Fruit fly (Drosophila melanogaster): ENCODE data around the gene CG3961.

The CG3961 gene

dm6 chr3L:18870027-18870426, 20.3 kb downstream of the CG3961 start, which contains the start of gene Blos3 (continued):
- TF ChIP-seq tll (GFP tag; optimal IDR thresholded peaks at IDR 0.05) (no peak), HHEX (GFP tag; optimal IDR thresholded peaks at IDR 0.05) (peak; percentile 37), zfh1 (GFP tag; IDR thresholded peaks at IDR 0.05) (0 out of 3 replicates have a peak, but pooled peaks have one; percentile 34), scrt (GFP tag; optimal IDR thresholded peaks at IDR 0.05) (peak; percentile 89), CG1529 (GFP tag; optimal IDR thresholded peaks at IDR 0.05) (peak; percentile 73), salm (tag; optimal IDR thresholded peaks at IDR 0.05) (peak; percentile 6), inv (GFP tag; IDR thresholded peaks at IDR 0.05; ENCODE audit: partially characterized antibody) (no peak), CG32532 (GFP tag; IDR thresholded peaks at IDR 0.05) (0 out of 2 replicates have a peak, but pooled peaks have one; percentile 16), CG9932 (GFP tag; IDR thresholded peaks at IDR 0.05) (0 out of 2 replicates have a peak, but pooled peaks have one; percentile 41), Awh (GFP tag; IDR thresholded peaks at IDR 0.05) (peak; percentile 38; the same call in 1 of the 2 replicates), bcd (GFP tag; optimal IDR thresholded peaks at IDR 0.05) (peak; percentile 24), CG4820 (GFP tag; optimal IDR thresholded peaks at IDR 0.05) (peak; percentile 35), nerfin-2 (GFP tag; IDR thresholded peaks at IDR 0.05; ENCODE audit: partially characterized antibody) (no peak), GATAe (GFP tag; conservative IDR thresholded peaks at IDR 0.05) (no peak), Myb (GFP tag; optimal IDR thresholded peaks at IDR 0.05) (peak; percentile 27), lilli (GFP tag; optimal IDR thresholded peaks at IDR 0.05) (peak; percentile 70), CG12219 (GFP tag; optimal IDR thresholded peaks at IDR 0.05) (peak; percentile 9), caup (GFP tag; optimal IDR thresholded peaks at IDR 0.05; ENCODE audit: severe bottlenecking) (peak; percentile 23), pho (GFP tag; optimal IDR thresholded peaks at IDR 0.05) (peak; percentile 57), CG12391 (tag; optimal IDR thresholded peaks at IDR 0.05) (peak; percentile 56), CG34224 (GFP tag; IDR thresholded peaks at IDR 0.05; ENCODE audit: partially characterized antibody) (no peak), CG12942 (GFP tag; optimal IDR thresholded peaks at IDR 0.05) (peak; percentile 22), kah (GFP tag; optimal IDR thresholded peaks at IDR 0.05) (peak; percentile 69), pnt (GFP tag; optimal IDR thresholded peaks at IDR 0.05) (peak; percentile 60), CG8944 (GFP tag; optimal IDR thresholded peaks at IDR 0.05) (peak; percentile 29), zfh2 (GFP tag; optimal IDR thresholded peaks at IDR 0.05) (peak; percentile 65), cg (GFP tag; optimal IDR thresholded peaks at IDR 0.05) (no peak), mam (GFP tag; optimal IDR thresholded peaks at IDR 0.05) (peak; percentile 65), CG1602 (GFP tag; optimal IDR thresholded peaks at IDR 0.05) (peak; percentile 28), vfl (GFP tag; optimal IDR thresholded peaks at IDR 0.05) (peak; percentile 10), Hmr (GFP tag; optimal IDR thresholded peaks at IDR 0.05) (peak; percentile 52), CG10462 (GFP tag; optimal IDR thresholded peaks at IDR 0.05) (no peak), CG1233 (GFP tag; optimal IDR thresholded peaks at IDR 0.05) (peak; percentile 24), Hsf (GFP tag; optimal IDR thresholded peaks at IDR 0.05) (peak; percentile 50), CG17385 (GFP tag; optimal IDR thresholded peaks at IDR 0.05) (peak; percentile 3), PHDP (tag; optimal IDR thresholded peaks at IDR 0.05) (no peak), Xbp1 (GFP tag; optimal IDR thresholded peaks at IDR 0.05) (peak; percentile 61), CG10979 (tag; optimal IDR thresholded peaks at IDR 0.05) (peak; percentile 51), CG18476 (GFP tag; optimal IDR thresholded peaks at IDR 0.05) (peak; percentile 21), H15 (GFP tag; IDR thresholded peaks at IDR 0.05) (0 out of 3 replicates have a peak, but pooled peaks have one; percentile 33), Atf3 (GFP tag; optimal IDR thresholded peaks at IDR 0.05) (peak; percentile 9), lmd (GFP tag; IDR thresholded peaks at IDR 0.05) (peak; percentile 36; the same call in 1 of the 2 replicates), CG1792 (GFP tag; optimal IDR thresholded peaks at IDR 0.05) (peak; percentile 39), Fer1 (GFP tag; optimal IDR thresholded peaks at IDR 0.05) (peak; percentile 43), CG18764 (GFP tag; optimal IDR thresholded peaks at IDR 0.05) (peak; percentile 19), dati (GFP tag; IDR thresholded peaks at IDR 0.05) (no peak), CG2202 (tag; optimal IDR thresholded peaks at IDR 0.05) (peak; percentile 8), NC2β (GFP tag; optimal IDR thresholded peaks at IDR 0.05) (peak; percentile 68), CG11695 (GFP tag; IDR thresholded peaks at IDR 0.05) (peak; percentile 22; the same call in 1 of the 3 replicates), Six4 (GFP tag; optimal IDR thresholded peaks at IDR 0.05) (peak; percentile 21)

All from whole organism, embryonic.